Worm (Caenorhabditis elegans) whole organism, late embryonic: ENCODE data around the gene ZK1290.10.

Experiments
- C08G9.2 ChIP-seq: sonication (generic microtip); optimal IDR thresholded peaks from 2 replicates; lab custom pipeline; 2016; ENCODE audit warnings: mild to moderate bottlenecking, missing genetic modification characterization, moderate library complexity, missing compliant biosample characterization
- C38D4.7 ChIP-seq: fragments of 200-800 bp; sonication (Bioruptor generic); optimal IDR thresholded peaks from 2 replicates; lab custom pipeline; 2018; ENCODE audit warnings: mild to moderate bottlenecking, missing genetic modification characterization, moderate library complexity, missing compliant biosample characterization
- F13H6.1 ChIP-seq: sonication (generic microtip); optimal IDR thresholded peaks from 2 replicates; lab custom pipeline; 2016; ENCODE audit warnings: missing genetic modification characterization, missing compliant biosample characterization
- K02D7.2 ChIP-seq: sonication (generic microtip); optimal IDR thresholded peaks from 2 replicates; lab custom pipeline; 2017; ENCODE audit warnings: mild to moderate bottlenecking, missing genetic modification characterization, missing compliant biosample characterization
- ahr-1 ChIP-seq: sonication (generic microtip); optimal IDR thresholded peaks from 2 replicates; lab custom pipeline; 2016; ENCODE audit warnings: missing genetic modification characterization, missing compliant biosample characterization
- ceh-18 ChIP-seq: sonication (generic microtip); optimal IDR thresholded peaks from 2 replicates; lab custom pipeline; 2016; ENCODE audit warnings: missing genetic modification characterization, missing compliant biosample characterization
- ceh-22 ChIP-seq: sonication (generic microtip); optimal IDR thresholded peaks from 2 replicates; lab custom pipeline; 2017; ENCODE audit warnings: missing biosample characterization, missing genetic modification characterization
- ceh-31 ChIP-seq: sonication (generic microtip); optimal IDR thresholded peaks from 2 replicates; lab custom pipeline; 2016; ENCODE audit warnings: missing genetic modification characterization, missing compliant biosample characterization
- ceh-34 ChIP-seq: sonication (generic microtip); optimal IDR thresholded peaks from 2 replicates; lab custom pipeline; 2016; ENCODE audit warnings: mild to moderate bottlenecking, missing genetic modification characterization, missing compliant biosample characterization
- ceh-48 ChIP-seq: sonication (generic microtip); optimal IDR thresholded peaks from 2 replicates; lab custom pipeline; 2016; ENCODE audit warnings: missing genetic modification characterization, inconsistent platforms, missing compliant biosample characterization
- ceh-6 ChIP-seq: fragments of 200-800 bp; sonication (Bioruptor generic); optimal IDR thresholded peaks from 2 replicates; lab custom pipeline; 2018; ENCODE audit warnings: mild to moderate bottlenecking, missing genetic modification characterization, missing compliant biosample characterization
- ets-4 ChIP-seq: sonication (generic microtip); optimal IDR thresholded peaks from 2 replicates; lab custom pipeline; 2016; ENCODE audit warnings: missing genetic modification characterization, missing compliant biosample characterization
- fkh-10 ChIP-seq: fragments of 150-350 bp; optimal IDR thresholded peaks from 2 replicates; lab custom pipeline; 2014; ENCODE audit warnings: missing biosample characterization, missing genetic modification reagents, missing genetic modification characterization
- fkh-6 ChIP-seq: sonication (generic microtip); optimal IDR thresholded peaks from 2 replicates; lab custom pipeline; 2016; ENCODE audit warnings: missing genetic modification characterization, missing compliant biosample characterization
- gmeb-2 ChIP-seq: sonication (generic microtip); optimal IDR thresholded peaks from 2 replicates; lab custom pipeline; 2016; ENCODE audit warnings: missing genetic modification characterization, inconsistent platforms, missing compliant biosample characterization
- hlh-13 ChIP-seq: fragments of 200-800 bp; sonication (Bioruptor generic); optimal IDR thresholded peaks from 2 replicates; lab custom pipeline; 2018; ENCODE audit warnings: mild to moderate bottlenecking, missing genetic modification characterization, missing compliant biosample characterization
- hlh-30 ChIP-seq: sonication (generic microtip); optimal IDR thresholded peaks from 2 replicates; lab custom pipeline; 2017; ENCODE audit warnings: antibody characterized with exemption, missing genetic modification characterization, missing compliant biosample characterization; ENCODE audit not compliant: insufficient read depth
- hlh-6 ChIP-seq: sonication (generic microtip); optimal IDR thresholded peaks from 2 replicates; lab custom pipeline; 2016; ENCODE audit warnings: missing genotype, missing genetic modification characterization, missing compliant biosample characterization
- lin-11 ChIP-seq: fragments of 200-800 bp; sonication (Bioruptor generic); optimal IDR thresholded peaks from 2 replicates; lab custom pipeline; 2018; ENCODE audit warnings: mild to moderate bottlenecking, missing genetic modification characterization, missing compliant biosample characterization
- madf-2 ChIP-seq: sonication (generic microtip); optimal IDR thresholded peaks from 2 replicates; lab custom pipeline; 2017; ENCODE audit warnings: missing genetic modification characterization, missing compliant biosample characterization
- nfya-1 ChIP-seq: sonication (generic microtip); optimal IDR thresholded peaks from 2 replicates; lab custom pipeline; 2017; ENCODE audit warnings: missing genetic modification characterization, mild to moderate bottlenecking, missing compliant biosample characterization, antibody characterized with exemption, moderate library complexity
- npax-4 ChIP-seq: sonication (generic microtip); optimal IDR thresholded peaks from 2 replicates; lab custom pipeline; 2016; ENCODE audit warnings: missing genetic modification characterization, missing compliant biosample characterization
- odd-2 ChIP-seq: sonication (generic microtip); optimal IDR thresholded peaks from 2 replicates; lab custom pipeline; 2017; ENCODE audit warnings: antibody characterized with exemption, mild to moderate bottlenecking, missing genetic modification characterization, missing compliant biosample characterization
- pag-3 ChIP-seq: sonication (generic microtip); optimal IDR thresholded peaks from 2 replicates; lab custom pipeline; 2016; ENCODE audit warnings: missing compliant biosample characterization, missing genetic modification characterization, borderline replicate concordance
- pat-9 ChIP-seq: fragments of 200-800 bp; sonication (Bioruptor generic); optimal IDR thresholded peaks from 2 replicates; lab custom pipeline; 2018; ENCODE audit warnings: mild to moderate bottlenecking, missing genetic modification characterization, moderate library complexity, missing compliant biosample characterization
- pax-1 ChIP-seq: fragments of 150-350 bp; optimal IDR thresholded peaks from 2 replicates; lab custom pipeline; 2014; ENCODE audit warnings: missing biosample characterization, missing genetic modification characterization
- pha-2 ChIP-seq: sonication (generic microtip); optimal IDR thresholded peaks from 2 replicates; lab custom pipeline; 2017; ENCODE audit warnings: mild to moderate bottlenecking, missing genetic modification characterization, missing compliant biosample characterization
- pros-1 ChIP-seq: fragments of 150-350 bp; optimal IDR thresholded peaks from 2 replicates; lab custom pipeline; 2014; ENCODE audit warnings: missing biosample characterization, missing genetic modification reagents, missing genetic modification characterization
- ref-2 ChIP-seq: sonication (generic microtip); optimal IDR thresholded peaks from 2 replicates; lab custom pipeline; 2016; ENCODE audit warnings: missing genetic modification characterization, missing compliant biosample characterization
- rnt-1 ChIP-seq: sonication (generic microtip); optimal IDR thresholded peaks from 2 replicates; lab custom pipeline; 2016; ENCODE audit warnings: missing genetic modification characterization, missing compliant biosample characterization
- sox-2 ChIP-seq: fragments of 200-800 bp; sonication (Bioruptor generic); IDR thresholded peaks from 2 replicates; pipeline ENCODE4 v1.3.6; 2022; ENCODE audit warnings: missing genetic modification reagents, missing genetic modification characterization, missing compliant biosample characterization
- sox-4 ChIP-seq: sonication (generic microtip); optimal IDR thresholded peaks from 2 replicates; lab custom pipeline; 2017; ENCODE audit warnings: mild to moderate bottlenecking, missing genetic modification characterization, inconsistent platforms, missing compliant biosample characterization
- syd-9 ChIP-seq: sonication (generic microtip); optimal IDR thresholded peaks from 2 replicates; lab custom pipeline; 2016; ENCODE audit warnings: mild to moderate bottlenecking, missing genetic modification characterization, moderate library complexity, missing compliant biosample characterization
- unc-55 ChIP-seq: sonication (generic microtip); optimal IDR thresholded peaks from 2 replicates; lab custom pipeline; 2017; ENCODE audit warnings: missing biosample characterization, missing genetic modification reagents, missing genetic modification characterization

The ZK1290.10 gene

DNA sequence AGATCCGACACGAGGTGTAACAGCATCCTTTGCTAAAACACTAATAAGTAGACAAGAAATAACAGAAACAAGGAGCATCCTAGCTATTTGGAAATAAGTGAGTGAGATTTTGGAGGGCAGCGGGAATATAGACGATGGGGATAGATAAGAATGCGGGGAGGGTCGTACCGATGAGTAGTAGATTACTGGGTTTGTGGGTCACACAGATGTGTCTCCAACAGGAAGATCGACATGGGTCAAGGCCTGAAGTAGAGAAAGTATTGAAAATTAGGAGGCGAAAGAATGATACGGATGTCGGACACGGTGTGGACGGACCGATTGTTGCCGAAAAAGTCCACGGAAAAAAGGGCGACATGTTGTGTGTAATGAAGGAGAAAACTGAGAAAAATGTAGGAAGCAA is 19.3 kb downstream of the ZK1290.10 start, which contains the start of gene wrt-10:
Gene wrt-10 (minus strand): TSS at position 195 of the 400 bp plus-strand sequence.
- no peak for TF ChIP-seq ets-4
- no peak for TF ChIP-seq sox-2 (GFP tag; lab: Robert Waterston, UW)
- TF ChIP-seq sox-4 (tag; lab: Kevin White, UChicago) = no peak

- TF ChIP-seq syd-9 (tag; lab: Kevin White, UChicago) (no peak), pros-1 (tag; lab: Kevin White, UChicago) (no peak), odd-2 (tag; lab: Kevin White, UChicago) (no peak), hlh-6 (tag; lab: Kevin White, UChicago) (no peak), ceh-31 (tag; lab: Kevin White, UChicago) (no peak), pag-3 (tag; lab: Kevin White, UChicago) (no peak), fkh-6 (tag; lab: Kevin White, UChicago) (no peak), K02D7.2 (tag; lab: Kevin White, UChicago) (no peak), fkh-10 (GFP tag; lab: Kevin White, UChicago) (no peak), ceh-6 (GFP tag; lab: Kevin White, UChicago) (no peak), sox-4 (tag; lab: Kevin White, UChicago) (no peak), madf-2 (tag; lab: Kevin White, UChicago) (no peak), ceh-34 (tag; lab: Kevin White, UChicago) (no peak), hlh-13 (GFP tag; lab: Kevin White, UChicago) (no peak), rnt-1 (tag; lab: Kevin White, UChicago) (no peak), C08G9.2 (no peak), F13H6.1 (tag; lab: Kevin White, UChicago) (no peak)
- TF ChIP-seq, all 69 proteins: peak for 0
These were observed 22.2 kb downstream of the ZK1290.10 start for ce11 chrII:7531478-7531877.

DNA sequence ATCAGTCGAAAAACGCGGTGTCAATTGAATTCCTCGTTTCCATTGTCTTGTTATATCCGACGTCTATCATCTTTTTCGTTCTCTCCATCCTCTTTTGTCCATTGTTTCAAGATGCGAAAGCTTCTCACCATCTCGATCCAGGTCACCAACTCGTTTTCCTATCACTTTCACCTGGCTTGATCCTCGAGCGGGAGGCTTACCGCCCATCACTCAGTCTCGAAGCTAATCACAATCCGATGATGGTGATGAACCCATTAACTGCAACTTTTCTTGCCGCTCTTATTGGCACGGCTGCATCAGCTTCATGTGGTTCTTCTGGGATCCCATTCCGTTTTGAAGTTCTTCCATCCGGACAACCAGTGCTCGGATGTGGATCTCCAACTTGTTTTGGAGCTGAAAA is 22.8 kb downstream of the ZK1290.10 start, which contains the start of gene wrt-1:
Gene wrt-1 (plus strand): TSS at position 53 of the 400 bp plus-strand sequence.
- TF ChIP-seq ref-2 (tag; lab: Kevin White, UChicago) (no peak), unc-55 (GFP tag; lab: Kevin White, UChicago) (no peak), pha-2 (tag; lab: Kevin White, UChicago) (no peak)
- TF ChIP-seq, all 69 proteins: peak for 0

ce11 chrII:7529078-7529683 is 24.5 kb downstream of the ZK1290.10 start, which contains the start of gene ZK1290.5:
ZK1290.5 (plus strand) TSS chrII:7529643.
- no peak for TF ChIP-seq npax-4
- TF ChIP-seq nfya-1 (tag; lab: Kevin White, UChicago) = peak; percentile 50
- TF ChIP-seq unc-55 (GFP tag; lab: Kevin White, UChicago) = peak; percentile 69
- TF ChIP-seq rnt-1 (tag; lab: Kevin White, UChicago) = peak; percentile 54
- TF ChIP-seq pax-1 (tag; lab: Kevin White, UChicago) = no peak
- no peak for TF ChIP-seq ceh-22 (tag; lab: Kevin White, UChicago)
- peak; percentile 61 for TF ChIP-seq hlh-30 (tag; lab: Kevin White, UChicago)
- TF ChIP-seq hlh-6 (tag; lab: Kevin White, UChicago) = no peak
- TF ChIP-seq ahr-1 (tag; lab: Kevin White, UChicago) = no peak
- TF ChIP-seq ceh-18 (tag; lab: Kevin White, UChicago) = peak; percentile 84
- TF ChIP-seq ets-4 = peak; percentile 18
- TF ChIP-seq F13H6.1 (tag; lab: Kevin White, UChicago) = peak; percentile 10

ce11 chrII:7528210-7528609 is 25.5 kb downstream of the ZK1290.10 start:
- no peak for TF ChIP-seq pha-2 (tag; lab: Kevin White, UChicago)
- no peak for TF ChIP-seq gmeb-2 (tag; lab: Kevin White, UChicago)
- TF ChIP-seq fkh-10 (GFP tag; lab: Kevin White, UChicago) = no peak
- no peak for TF ChIP-seq ceh-22 (tag; lab: Kevin White, UChicago)
- no peak for TF ChIP-seq F13H6.1 (tag; lab: Kevin White, UChicago)
- TF ChIP-seq lin-11 (tag; lab: Kevin White, UChicago) = no peak
- no peak for TF ChIP-seq ref-2 (tag; lab: Kevin White, UChicago)
- TF ChIP-seq pat-9 (tag; lab: Kevin White, UChicago) = no peak
- no peak for TF ChIP-seq ceh-48
- TF ChIP-seq ets-4 = no peak
- no peak for TF ChIP-seq ceh-6 (GFP tag; lab: Kevin White, UChicago)
- TF ChIP-seq C38D4.7 (GFP tag; lab: Kevin White, UChicago) = no peak
- TF ChIP-seq rnt-1 (tag; lab: Kevin White, UChicago) = no peak
- no peak for TF ChIP-seq odd-2 (tag; lab: Kevin White, UChicago)
- no peak for TF ChIP-seq hlh-6 (tag; lab: Kevin White, UChicago)
